Worm (Caenorhabditis elegans) whole organism, L1 larva: ENCODE data around the gene C50F4.9.

Experiments
- C16A3.4 ChIP-seq: fragments of 150-350 bp; optimal IDR thresholded peaks from 2 replicates; lab custom pipeline; 2014; ENCODE audit warnings: missing biosample characterization, missing genetic modification characterization
- Y116A8C.19 ChIP-seq: sonication (generic microtip); optimal IDR thresholded peaks from 2 replicates; lab custom pipeline; 2016; ENCODE audit warnings: missing compliant biosample characterization, missing genetic modification characterization, borderline replicate concordance
- aha-1 ChIP-seq: fragments of 150-350 bp; optimal IDR thresholded peaks from 2 replicates; lab custom pipeline; 2014; ENCODE audit warnings: missing biosample characterization, missing genetic modification characterization
- aly-2 ChIP-seq: fragments of 150-350 bp; optimal IDR thresholded peaks from 2 replicates; lab custom pipeline; 2014; ENCODE audit warnings: missing biosample characterization, missing genetic modification characterization
- blmp-1 ChIP-seq: fragments of 150-350 bp; optimal IDR thresholded peaks from 2 replicates; lab custom pipeline; 2014; ENCODE audit warnings: missing biosample characterization, missing genetic modification characterization
- ceh-63 ChIP-seq: fragments of 200-800 bp; sonication (Bioruptor generic); optimal IDR thresholded peaks from 2 replicates; lab custom pipeline; 2018; ENCODE audit warnings: mild to moderate bottlenecking, missing genetic modification characterization, missing compliant biosample characterization
- ceh-8 ChIP-seq: fragments of 200-800 bp; sonication (Bioruptor generic); optimal IDR thresholded peaks from 2 replicates; lab custom pipeline; 2018; ENCODE audit warnings: mild to moderate bottlenecking, missing genetic modification characterization, moderate library complexity, missing compliant biosample characterization
- ceh-82 ChIP-seq, 3 experiments: fragments of 150-350 bp in 1 of 3; sonication (generic microtip) in 2 of 3; optimal IDR thresholded peaks; 2 replicates each; lab custom pipeline; 2014 to 2017; ENCODE audit warnings: missing biosample characterization in 3 of 3, missing genetic modification characterization in 3 of 3
- ceh-88 ChIP-seq: fragments of 200-800 bp; sonication (Bioruptor generic); IDR thresholded peaks from 2 replicates; pipeline ENCODE4 v1.3.6; 2022; ENCODE audit warnings: missing genetic modification characterization, missing compliant biosample characterization
- ceh-90 ChIP-seq: sonication (generic microtip); optimal IDR thresholded peaks from 2 replicates; lab custom pipeline; 2016; ENCODE audit warnings: missing genetic modification characterization, missing compliant biosample characterization
- ces-1 ChIP-seq: fragments of 150-350 bp; optimal IDR thresholded peaks from 2 replicates; lab custom pipeline; 2014; ENCODE audit warnings: missing biosample characterization, missing genetic modification reagents, missing genetic modification characterization
- egl-27 ChIP-seq, 2 experiments: fragments of 150-350 bp in 1 of 2; sonication (generic microtip); optimal IDR thresholded peaks; 3 replicates each; lab custom pipeline; 2017 to 2018; ENCODE audit warnings: missing biosample characterization in 2 of 2, missing genetic modification characterization in 2 of 2, missing genetic modification reagents in 2 of 2
- elt-2 ChIP-seq: sonication (generic microtip); optimal IDR thresholded peaks from 2 replicates; lab custom pipeline; 2016; ENCODE audit warnings: missing genetic modification characterization, mild to moderate bottlenecking, inconsistent platforms, missing compliant biosample characterization, missing genetic modification reagents
- elt-3 ChIP-seq, 6 experiments: fragments of 150-350 bp in 1 of 6; sonication (generic microtip); optimal IDR thresholded peaks; 2 replicates each; lab custom pipeline; 2017 to 2018; ENCODE audit warnings: missing biosample characterization in 6 of 6, missing genetic modification characterization in 6 of 6, inconsistent platforms in 1 of 6
- fkh-10 ChIP-seq: sonication (generic microtip); optimal IDR thresholded peaks from 2 replicates; lab custom pipeline; 2017; ENCODE audit warnings: missing biosample characterization, missing genetic modification reagents, missing genetic modification characterization
- grh-1 ChIP-seq: fragments of 200-800 bp; sonication (Bioruptor generic); IDR thresholded peaks from 2 replicates; pipeline ENCODE4 v1.3.6; 2022; ENCODE audit warnings: missing genetic modification reagents, missing genetic modification characterization, missing compliant biosample characterization
- lin-13 ChIP-seq: fragments of 150-350 bp; optimal IDR thresholded peaks from 2 replicates; lab custom pipeline; 2014; ENCODE audit warnings: missing biosample characterization, missing genetic modification reagents, missing genetic modification characterization
- lin-14 ChIP-seq: fragments of 200-800 bp; sonication (Bioruptor generic); optimal IDR thresholded peaks from 2 replicates; lab custom pipeline; 2018; ENCODE audit warnings: mild to moderate bottlenecking, missing genetic modification characterization, moderate library complexity, missing compliant biosample characterization
- lin-35 ChIP-seq, 2 experiments: fragments of 150-350 bp; optimal IDR thresholded peaks; 2 replicates each; lab custom pipeline; 2014; ENCODE audit warnings: missing biosample characterization in 2 of 2, missing genetic modification characterization in 2 of 2, missing genetic modification reagents in 2 of 2
- lir-3 ChIP-seq: sonication (generic microtip); optimal IDR thresholded peaks from 2 replicates; lab custom pipeline; 2016; ENCODE audit warnings: mild to moderate bottlenecking, missing genetic modification characterization, moderate library complexity, missing compliant biosample characterization; ENCODE audit not compliant: poor library complexity
- mdl-1 ChIP-seq, 2 experiments: fragments of 150-350 bp; optimal IDR thresholded peaks; 2 replicates each; lab custom pipeline; 2014 to 2017; ENCODE audit warnings: missing biosample characterization in 2 of 2, missing genetic modification characterization in 2 of 2, inconsistent platforms in 1 of 2
- mep-1 ChIP-seq: fragments of 150-350 bp; optimal IDR thresholded peaks from 2 replicates; lab custom pipeline; 2014; ENCODE audit warnings: missing biosample characterization, missing genetic modification characterization
- nhr-11 ChIP-seq: fragments of 150-350 bp; optimal IDR thresholded peaks from 2 replicates; lab custom pipeline; 2014; ENCODE audit warnings: missing biosample characterization, missing genetic modification characterization
- nhr-12 ChIP-seq: sonication (generic microtip); optimal IDR thresholded peaks from 2 replicates; lab custom pipeline; 2017; ENCODE audit warnings: missing biosample characterization, missing genetic modification characterization
- nhr-20 ChIP-seq: sonication (generic microtip); optimal IDR thresholded peaks from 2 replicates; lab custom pipeline; 2016; ENCODE audit warnings: mild to moderate bottlenecking, missing genetic modification characterization, missing compliant biosample characterization
- nhr-47 ChIP-seq: sonication (generic microtip); optimal IDR thresholded peaks from 2 replicates; lab custom pipeline; 2016; ENCODE audit warnings: mild to moderate bottlenecking, missing genetic modification characterization, moderate library complexity, missing compliant biosample characterization
- nhr-71 ChIP-seq: sonication (generic microtip); optimal IDR thresholded peaks from 2 replicates; lab custom pipeline; 2016; ENCODE audit warnings: mild to moderate bottlenecking, missing genetic modification characterization, moderate library complexity, missing compliant biosample characterization
- nhr-85 ChIP-seq: sonication (generic microtip); peaks from one replicate; lab custom pipeline; 2016; ENCODE audit warnings: missing genetic modification characterization, inconsistent platforms, missing compliant biosample characterization
- nhr-90 ChIP-seq: sonication (generic microtip); optimal IDR thresholded peaks from 2 replicates; lab custom pipeline; 2016; ENCODE audit warnings: mild to moderate bottlenecking, missing genetic modification characterization, missing compliant biosample characterization; ENCODE audit not compliant: poor library complexity
- pag-3 ChIP-seq: sonication (generic microtip); optimal IDR thresholded peaks from 2 replicates; lab custom pipeline; 2017; ENCODE audit warnings: missing genetic modification characterization, mild to moderate bottlenecking, missing compliant biosample characterization, antibody characterized with exemption, borderline replicate concordance; ENCODE audit not compliant: insufficient read depth
- pqm-1 ChIP-seq: sonication (generic microtip); optimal IDR thresholded peaks from 3 replicates; lab custom pipeline; 2017; ENCODE audit warnings: missing biosample characterization, missing genetic modification characterization
- skn-1 ChIP-seq: fragments of 150-350 bp; optimal IDR thresholded peaks from 2 replicates; lab custom pipeline; 2014; ENCODE audit warnings: missing biosample characterization, missing genetic modification characterization
- snpc-4 ChIP-seq: fragments of 150-350 bp; optimal IDR thresholded peaks from 2 replicates; lab custom pipeline; 2014; ENCODE audit warnings: missing biosample characterization, missing genetic modification characterization
- sox-4 ChIP-seq: sonication (generic microtip); optimal IDR thresholded peaks from 2 replicates; lab custom pipeline; 2016; ENCODE audit warnings: missing genetic modification characterization, missing compliant biosample characterization
- sup-37 ChIP-seq: fragments of 200-800 bp; sonication (Bioruptor generic); optimal IDR thresholded peaks from 2 replicates; lab custom pipeline; 2018; ENCODE audit warnings: mild to moderate bottlenecking, missing genetic modification characterization, missing compliant biosample characterization
- swsn-7 ChIP-seq: sonication (generic microtip); optimal IDR thresholded peaks from 2 replicates; lab custom pipeline; 2016; ENCODE audit warnings: missing genetic modification characterization, missing compliant biosample characterization
- tbx-2 ChIP-seq: sonication (generic microtip); optimal IDR thresholded peaks from 2 replicates; lab custom pipeline; 2016; ENCODE audit warnings: missing genetic modification characterization, missing compliant biosample characterization
- tlp-1 ChIP-seq: fragments of 150-350 bp; optimal IDR thresholded peaks from 2 replicates; lab custom pipeline; 2014; ENCODE audit warnings: missing biosample characterization, missing genetic modification characterization
- unc-30 ChIP-seq: sonication (generic microtip); optimal IDR thresholded peaks from 2 replicates; lab custom pipeline; 2017; ENCODE audit warnings: missing biosample characterization, missing genetic modification characterization
- vab-15 ChIP-seq: sonication (generic microtip); optimal IDR thresholded peaks from 2 replicates; lab custom pipeline; 2017; ENCODE audit warnings: missing genotype, mild to moderate bottlenecking, missing genetic modification characterization, missing compliant biosample characterization
- xbp-1 ChIP-seq: sonication (generic microtip); optimal IDR thresholded peaks from 2 replicates; lab custom pipeline; 2016; ENCODE audit warnings: missing genetic modification characterization, missing compliant biosample characterization
- zag-1 ChIP-seq: fragments of 150-350 bp; optimal IDR thresholded peaks from 2 replicates; lab custom pipeline; 2014; ENCODE audit warnings: missing biosample characterization, missing genetic modification characterization
- zip-4 ChIP-seq: fragments of 200-800 bp; sonication (Bioruptor generic); optimal IDR thresholded peaks from 2 replicates; lab custom pipeline; 2018; ENCODE audit warnings: mild to moderate bottlenecking, missing genetic modification characterization, moderate library complexity, missing compliant biosample characterization
- ztf-4 ChIP-seq: fragments of 150-350 bp; optimal IDR thresholded peaks from 2 replicates; lab custom pipeline; 2014; ENCODE audit warnings: missing biosample characterization, missing genetic modification characterization

C50F4.9 gene

DNA sequence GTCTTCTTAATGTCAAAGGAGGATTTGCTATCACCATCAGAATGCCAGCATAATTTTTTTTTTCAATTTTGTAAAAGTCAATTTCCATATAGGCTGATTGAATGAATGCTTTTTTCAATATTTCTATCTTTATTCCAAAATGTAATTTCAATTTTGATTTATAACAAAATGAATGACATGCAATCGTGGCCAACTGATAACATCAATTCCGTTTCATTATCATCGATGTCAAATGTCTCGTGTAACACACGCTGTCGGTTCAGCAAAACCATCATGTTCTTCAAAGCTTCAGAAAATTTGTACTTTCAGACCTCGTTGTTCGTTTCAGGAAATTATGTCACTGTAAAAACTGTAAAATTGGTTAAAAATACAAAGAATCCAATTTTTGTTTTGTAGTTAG lies 17.1 kb downstream of the C50F4.9 start:
- TF ChIP-seq elt-2: peak; percentile 72
- peak; percentile 30 for TF ChIP-seq nhr-20 (tag; lab: Kevin White, UChicago)
- TF ChIP-seq fkh-10 (GFP tag; lab: Kevin White, UChicago): no peak
- no peak for TF ChIP-seq sup-37 (GFP tag; lab: Kevin White, UChicago)
- TF ChIP-seq nhr-90 (tag; lab: Kevin White, UChicago): peak; percentile 2
- TF ChIP-seq nhr-12: no peak
- peak in 1 of 2 experiments; percentile 11 for TF ChIP-seq mdl-1 (tag; optimal IDR thresholded peaks at IDR 0.05; lab: Kevin White, UChicago)
- TF ChIP-seq lin-35 (GFP tag; optimal IDR thresholded peaks at IDR 0.05; lab: Kevin White, UChicago): peak in 1 of 2 experiments; percentile 40
- TF ChIP-seq, all 84 proteins: peak for 5

DNA sequence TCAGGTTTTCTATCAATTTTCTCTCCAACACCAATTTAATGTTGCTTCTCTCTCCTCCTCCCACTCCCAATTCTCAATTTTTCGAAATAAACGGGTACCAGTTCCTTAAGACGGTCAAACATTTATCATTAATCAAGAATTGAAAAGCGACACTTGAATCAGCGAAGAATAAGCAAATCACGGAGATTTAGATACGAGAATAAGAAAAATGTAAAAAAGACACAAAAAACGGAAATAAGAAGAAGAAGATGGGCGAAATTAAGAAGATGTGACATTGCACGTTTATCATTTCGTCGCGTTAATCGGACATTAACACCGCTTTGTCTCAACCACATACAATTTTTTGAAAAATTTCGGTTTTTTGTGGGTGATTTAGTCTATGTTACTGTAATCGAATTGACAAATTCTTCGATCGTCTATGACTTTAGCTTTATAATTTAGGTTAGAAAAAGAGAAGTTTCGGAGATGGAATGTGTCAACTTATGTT lies 19.5 kb downstream of the C50F4.9 start, which contains the start of gene haao-1:
haao-1 (plus strand) TSS at position 437 of the 487 bp plus-strand sequence.
- TF ChIP-seq tbx-2 (tag; lab: Kevin White, UChicago) (peak; percentile 23), elt-3 (tag; optimal IDR thresholded peaks at IDR 0.05; lab: Kevin White, UChicago) (peak in 1 of 6 experiments; percentile 57), mep-1 (tag; lab: Kevin White, UChicago) (peak; percentile 30), ceh-82 (tag; optimal IDR thresholded peaks at IDR 0.05; lab: Kevin White, UChicago) (no peak), nhr-71 (tag; lab: Kevin White, UChicago) (peak; percentile 36), nhr-85 (tag; lab: Kevin White, UChicago) (peak; percentile 77), ceh-63 (GFP tag; lab: Kevin White, UChicago) (no peak), nhr-20 (tag; lab: Kevin White, UChicago) (peak; percentile 20), xbp-1 (tag; lab: Kevin White, UChicago) (no peak), vab-15 (tag; lab: Kevin White, UChicago) (no peak), sup-37 (GFP tag; lab: Kevin White, UChicago) (no peak), C16A3.4 (tag; lab: Kevin White, UChicago) (no peak), aha-1 (no peak), lin-14 (GFP tag; lab: Kevin White, UChicago) (peak; percentile 57), blmp-1 (tag; lab: Kevin White, UChicago) (peak; percentile 69)

DNA sequence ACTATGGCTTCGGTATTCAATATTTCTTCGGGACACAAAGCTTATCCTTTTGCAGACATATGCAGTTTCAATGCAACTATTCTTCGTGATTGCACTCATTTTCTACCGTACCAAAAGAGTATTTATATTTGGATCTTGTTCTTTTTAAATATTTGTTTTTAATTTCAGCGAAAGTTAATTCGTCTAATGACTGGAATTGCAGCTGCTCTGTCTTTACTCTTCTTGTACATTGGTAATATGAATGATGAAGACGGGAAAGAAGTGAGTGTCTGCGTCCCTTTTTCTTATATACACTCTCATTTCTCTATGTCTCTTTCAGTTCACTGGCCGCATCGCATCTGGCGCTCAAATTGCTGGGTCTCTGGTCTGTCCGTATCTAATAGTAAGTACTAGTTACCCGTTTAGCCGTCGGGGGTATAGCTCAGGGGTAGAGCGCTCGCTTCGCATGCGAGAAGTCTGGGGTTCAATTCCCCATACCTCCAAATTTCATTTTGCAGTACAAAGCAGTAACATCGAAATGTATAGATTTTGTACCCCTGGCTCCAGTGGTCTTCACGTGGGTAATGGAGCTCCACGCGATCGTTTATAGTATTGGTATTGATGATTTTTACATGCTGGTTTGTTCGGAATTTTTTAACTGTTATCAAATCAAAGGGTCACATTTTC lies 20.7 kb downstream of the C50F4.9 start:
- TF ChIP-seq pqm-1 (tag; lab: Kevin White, UChicago) (no peak), ceh-82 (tag; optimal IDR thresholded peaks at IDR 0.05; lab: Kevin White, UChicago) (peak in 2 of 3 experiments; percentile 38 to 71), xbp-1 (tag; lab: Kevin White, UChicago) (peak; percentile 69), lin-13 (no peak), lin-14 (GFP tag; lab: Kevin White, UChicago) (peak; percentile 81), grh-1 (GFP tag; lab: Robert Waterston, UW) (peak; percentile 41), ceh-8 (GFP tag; lab: Kevin White, UChicago) (peak; percentile 62), zip-4 (GFP tag; lab: Kevin White, UChicago) (no peak), ztf-4 (peak; percentile 25), lin-35 (GFP tag; optimal IDR thresholded peaks at IDR 0.05; lab: Kevin White, UChicago) (peak; percentile 61), Y116A8C.19 (tag; lab: Kevin White, UChicago) (no peak), elt-2 (peak; percentile 68), swsn-7 (tag; lab: Kevin White, UChicago) (peak; percentile 77), fkh-10 (GFP tag; lab: Kevin White, UChicago) (peak; percentile 40), ceh-88 (GFP tag; lab: Robert Waterston, UW) (0 out of 2 replicates have a peak, but pooled peaks have one; percentile 20), C16A3.4 (tag; lab: Kevin White, UChicago) (peak; percentile 49), skn-1 (tag; lab: Kevin White, UChicago) (peak; percentile 48), pag-3 (tag; lab: Kevin White, UChicago) (no peak), snpc-4 (tag; lab: Kevin White, UChicago) (peak; percentile 95), tbx-2 (tag; lab: Kevin White, UChicago) (peak; percentile 75), ceh-90 (tag; lab: Kevin White, UChicago) (no peak), nhr-47 (tag; lab: Kevin White, UChicago) (peak; percentile 87), blmp-1 (tag; lab: Kevin White, UChicago) (peak; percentile 1), zag-1 (tag; lab: Kevin White, UChicago) (no peak), unc-30 (tag; lab: Kevin White, UChicago) (no peak), tlp-1 (tag; lab: Kevin White, UChicago) (no peak), egl-27 (tag; optimal IDR thresholded peaks at IDR 0.05; lab: Kevin White, UChicago) (no peak), sox-4 (tag; lab: Kevin White, UChicago) (peak; percentile 33), nhr-11 (tag; lab: Kevin White, UChicago) (no peak), ces-1 (GFP tag; lab: Kevin White, UChicago) (no peak), aly-2 (tag; lab: Kevin White, UChicago) (peak; percentile 19), lir-3 (peak; percentile 35)
